Fruit fly (Drosophila melanogaster) Kc167 (cell line): ENCODE data around the gene CG7706.

Experiments used
- Myc ChIP-seq: fragments of >200 bp; optimal IDR thresholded peaks from 2 replicates; lab custom pipeline; 2017; ENCODE audit warnings: missing external identifiers
- Sin3A ChIP-seq: fragments of >200 bp; optimal IDR thresholded peaks from 2 replicates; lab custom pipeline; 2018; ENCODE audit warnings: missing external identifiers
- h ChIP-seq: fragments of >200 bp; optimal IDR thresholded peaks from 3 replicates; lab custom pipeline; 2018; ENCODE audit warnings: missing external identifiers
- insv ChIP-seq: fragments of >200 bp; optimal IDR thresholded peaks from 3 replicates; lab custom pipeline; 2018; ENCODE audit warnings: missing external identifiers
- psq ChIP-seq: fragments of >200 bp; optimal IDR thresholded peaks from 2 replicates; lab custom pipeline; 2017; ENCODE audit warnings: missing external identifiers
- ttk ChIP-seq: sonication (Bioruptor generic); optimal IDR thresholded peaks from 2 replicates; lab custom pipeline; 2017; ENCODE audit warnings: missing external identifiers

dm6 chr3R:18707492-18707891 lies 29.9 kb downstream of the CG7706 start:
- TF ChIP-seq h = no peak
- no peak for TF ChIP-seq insv
- TF ChIP-seq psq (lab: Kevin White, UChicago) = no peak
- no peak for TF ChIP-seq Sin3A (lab: Kevin White, UChicago)
- TF ChIP-seq ttk = no peak
- no peak for TF ChIP-seq Myc (lab: Kevin White, UChicago)
